Worm (Caenorhabditis elegans) whole organism, late embryonic: ENCODE measurements around the gene fbxa-76.
"Not testable (repeated sequence)": the region's sequence is repeated elsewhere in the genome, so short reads cannot be mapped to it uniquely, and the experiment has no call there.

Source experiments
- elt-2 ChIP-seq: sonication (generic microtip); optimal IDR thresholded peaks from 2 replicates; lab custom pipeline; 2016; ENCODE audit warnings: missing genetic modification reagents, missing genetic modification characterization, missing compliant biosample characterization
- fkh-10 ChIP-seq: fragments of 150-350 bp; optimal IDR thresholded peaks from 2 replicates; lab custom pipeline; 2014; ENCODE audit warnings: missing biosample characterization, missing genetic modification reagents, missing genetic modification characterization
- hlh-15 ChIP-seq: sonication (generic microtip); optimal IDR thresholded peaks from 2 replicates; lab custom pipeline; 2016; ENCODE audit warnings: missing genetic modification characterization, missing compliant biosample characterization
- nhr-11 ChIP-seq: fragments of 150-350 bp; optimal IDR thresholded peaks from 2 replicates; lab custom pipeline; 2014; ENCODE audit warnings: missing biosample characterization, missing genetic modification characterization
- tbx-2 ChIP-seq: sonication (generic microtip); optimal IDR thresholded peaks from 2 replicates; lab custom pipeline; 2016; ENCODE audit warnings: missing genetic modification characterization, missing compliant biosample characterization
- ttx-3 ChIP-seq: sonication (generic microtip); optimal IDR thresholded peaks from 2 replicates; lab custom pipeline; 2016; ENCODE audit warnings: missing genetic modification reagents, missing genetic modification characterization, missing compliant biosample characterization
- unc-86 ChIP-seq: sonication (generic microtip); optimal IDR thresholded peaks from 2 replicates; lab custom pipeline; 2016; ENCODE audit warnings: missing genetic modification characterization, missing compliant biosample characterization

DNA sequence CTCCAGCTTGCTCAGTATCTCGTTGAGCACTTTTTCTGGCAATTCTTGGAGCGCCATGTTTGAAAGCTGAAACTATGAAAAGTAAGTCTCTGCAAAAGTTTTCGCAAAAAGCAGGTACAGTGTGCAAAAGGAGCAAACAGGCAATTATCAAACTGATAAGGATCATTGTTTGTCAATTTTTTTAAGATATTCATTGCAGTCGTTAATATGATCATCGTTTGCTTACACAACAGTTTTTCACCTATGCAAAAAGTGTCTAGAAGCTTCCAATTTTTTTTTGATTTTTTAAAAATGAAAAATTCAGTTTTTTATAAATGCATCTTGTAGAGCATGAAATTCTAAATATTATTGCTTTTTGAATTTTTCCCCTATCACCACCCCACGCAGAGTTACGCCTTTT, 9.4 kb upstream of the fbxa-76 start, which contains the start of gene fbxa-78:
- TF ChIP-seq nhr-11 (tag; lab: Kevin White, UChicago); hlh-15 (tag; lab: Kevin White, UChicago); ttx-3 (tag; lab: Kevin White, UChicago); fkh-10 (GFP tag; lab: Kevin White, UChicago); unc-86; elt-2 (tag; lab: Kevin White, UChicago); tbx-2 (tag; lab: Kevin White, UChicago): not testable (repeated sequence)
